Worm (Caenorhabditis elegans): Measurements from ENCODE around the gene fbxb-57.

The fbxb-57 gene

ce11 chrV:19303589-19304174 lies 15.1 kb downstream of the fbxb-57 start, which contains the start of the genes fbxb-63 and fbxb-61:
Gene fbxb-63, minus strand, starts transcription at chrV:19303730.
Gene fbxb-61, plus strand, starts transcription at chrV:19304124.
- TF ChIP-seq cebp-1 (GFP tag; IDR thresholded peaks at IDR 0.05): no peak
- TF ChIP-seq cebp-1 (tag; optimal IDR thresholded peaks at IDR 0.05): no peak
- TF ChIP-seq attf-5 (GFP tag; optimal IDR thresholded peaks at IDR 0.05): no peak
- no peak for TF ChIP-seq akir-1 (GFP tag; optimal IDR thresholded peaks at IDR 0.05)
- TF ChIP-seq lsy-27 (tag; optimal IDR thresholded peaks at IDR 0.05; ENCODE audit: borderline replicate concordance, insufficient read depth): no peak
- TF ChIP-seq fkh-3 (tag; optimal IDR thresholded peaks at IDR 0.05): no peak
- TF ChIP-seq repo-1 (tag; optimal IDR thresholded peaks at IDR 0.05): no peak
- TF ChIP-seq athp-1 (tag; optimal IDR thresholded peaks at IDR 0.05): no peak
- TF ChIP-seq egl-18 (GFP tag; IDR thresholded peaks at IDR 0.05): no peak
- TF ChIP-seq hlh-12 (tag; optimal IDR thresholded peaks at IDR 0.05): no peak
- TF ChIP-seq hlh-26 (GFP tag; conservative IDR thresholded peaks at IDR 0.05): no peak
- TF ChIP-seq F37B4.10 (GFP tag; IDR thresholded peaks at IDR 0.05): no peak
- TF ChIP-seq snpc-1.1 (tag; optimal IDR thresholded peaks at IDR 0.05; ENCODE audit: insufficient read depth): no peak

- TF ChIP-seq F10E7.11 (tag; optimal IDR thresholded peaks at IDR 0.05) (no peak), nfya-2 (GFP tag; IDR thresholded peaks at IDR 0.05) (no peak), unc-130 (GFP tag; optimal IDR thresholded peaks at IDR 0.05) (no peak), fkh-3 (tag; optimal IDR thresholded peaks at IDR 0.05) (no peak), snpc-1.1 (tag; optimal IDR thresholded peaks at IDR 0.05; ENCODE audit: insufficient read depth) (no peak), T07F8.4 (tag; optimal IDR thresholded peaks at IDR 0.05) (no peak)
Measured at ce11 chrV:19306906-19307305, 18.4 kb downstream of the fbxb-57 start, which contains the start of gene F55C9.15. Gene F55C9.15, minus strand, starts transcription at chrV:19307006.

- TF ChIP-seq nhr-120 (GFP tag; IDR thresholded peaks at IDR 0.05): peak; percentile 91
- no peak for TF ChIP-seq atf-7 (tag; optimal IDR thresholded peaks at IDR 0.05)
- TF ChIP-seq nhr-80 (tag; optimal IDR thresholded peaks at IDR 0.05): no peak
- no peak for TF ChIP-seq hmg-20 (GFP tag; IDR thresholded peaks at IDR 0.05)
- TF ChIP-seq sea-2 (GFP tag; IDR thresholded peaks at IDR 0.05): no peak
- no peak for TF ChIP-seq ceh-40 (GFP tag; IDR thresholded peaks at IDR 0.05)
- 0 out of 2 replicates have a peak, but pooled peaks have one; percentile 13 for TF ChIP-seq hlh-26 (GFP tag; conservative IDR thresholded peaks at IDR 0.05)
- no peak for TF ChIP-seq athp-1 (tag; optimal IDR thresholded peaks at IDR 0.05)
- TF ChIP-seq zfh-2 (GFP tag; conservative IDR thresholded peaks at IDR 0.05): peak; percentile 69; the same call in 1 of the 2 replicates
- no peak for TF ChIP-seq dpl-1 (GFP tag; optimal IDR thresholded peaks at IDR 0.05)
- TF ChIP-seq ceh-58 (GFP tag; IDR thresholded peaks at IDR 0.05): no peak
- 0 out of 2 replicates have a peak, but pooled peaks have one; percentile 40 for TF ChIP-seq ztf-25 (GFP tag; IDR thresholded peaks at IDR 0.05)
- TF ChIP-seq mes-4 (tag; optimal IDR thresholded peaks at IDR 0.05): no peak
Measured at ce11 chrV:19308137-19308536, 19.6 kb downstream of the fbxb-57 start.

ce11 chrV:19309591-19309990 lies 21.0 kb downstream of the fbxb-57 start, which contains the start of gene F55C9.11:
Gene F55C9.11, minus strand, starts transcription at chrV:19309691.
- no peak for TF ChIP-seq mcd-1 (GFP tag; IDR thresholded peaks at IDR 0.05)
- TF ChIP-seq lin-54 (GFP tag; optimal IDR thresholded peaks at IDR 0.05): no peak
- TF ChIP-seq chd-7 (tag; optimal IDR thresholded peaks at IDR 0.05): no peak
- no peak for TF ChIP-seq let-607 (tag; optimal IDR thresholded peaks at IDR 0.05)
- no peak for TF ChIP-seq aptf-2 (GFP tag; conservative IDR thresholded peaks at IDR 0.05)
- TF ChIP-seq dox-1 (GFP tag; IDR thresholded peaks at IDR 0.05): no peak
- no peak for TF ChIP-seq madf-6 (GFP tag; IDR thresholded peaks at IDR 0.05)
- TF ChIP-seq somi-1 (GFP tag; optimal IDR thresholded peaks at IDR 0.05): no peak
- no peak for TF ChIP-seq T07F8.4 (tag; optimal IDR thresholded peaks at IDR 0.05)
